Worm (Caenorhabditis elegans) whole organism, early embryonic: Measurements from ENCODE around the gene srr-6.

Experiments used
- B0310.2 ChIP-seq: sonication (generic microtip); optimal IDR thresholded peaks from 2 replicates; lab custom pipeline; 2016; ENCODE audit warnings: mild to moderate bottlenecking, missing genetic modification characterization, missing compliant biosample characterization
- F13C5.2 ChIP-seq: sonication (generic microtip); optimal IDR thresholded peaks from 2 replicates; lab custom pipeline; 2017; ENCODE audit warnings: mild to moderate bottlenecking, missing genetic modification characterization, inconsistent platforms, missing compliant biosample characterization
- aly-1 ChIP-seq: sonication (generic microtip); optimal IDR thresholded peaks from 2 replicates; lab custom pipeline; 2016; ENCODE audit warnings: missing genetic modification characterization, missing compliant biosample characterization
- ama-1 ChIP-seq: fragments of 150-350 bp; optimal IDR thresholded peaks from 2 replicates; lab custom pipeline; 2014
- ets-7 ChIP-seq: sonication (generic microtip); optimal IDR thresholded peaks from 2 replicates; lab custom pipeline; 2016; ENCODE audit warnings: missing genotype, missing genetic modification characterization, missing compliant biosample characterization
- flt-1 ChIP-seq: fragments of 200-800 bp; sonication (Bioruptor generic); IDR thresholded peaks from 2 replicates; pipeline ENCODE4 v1.3.6; 2022; ENCODE audit warnings: missing genetic modification characterization, missing compliant biosample characterization
- hmbx-1 ChIP-seq: sonication (generic microtip); optimal IDR thresholded peaks from 2 replicates; lab custom pipeline; 2016; ENCODE audit warnings: mild to moderate bottlenecking, missing genetic modification characterization, missing compliant biosample characterization
- hmg-4 ChIP-seq: fragments of 200-800 bp; sonication (Bioruptor generic); optimal IDR thresholded peaks from 2 replicates; lab custom pipeline; 2018; ENCODE audit warnings: mild to moderate bottlenecking, missing genetic modification characterization, missing compliant biosample characterization
- hnd-1 ChIP-seq: sonication (generic microtip); optimal IDR thresholded peaks from 2 replicates; lab custom pipeline; 2016; ENCODE audit warnings: missing genetic modification characterization, missing compliant biosample characterization
- pes-1 ChIP-seq: fragments of 200-800 bp; sonication (Bioruptor generic); IDR thresholded peaks from 2 replicates; pipeline ENCODE4 v1.3.6; 2022; ENCODE audit warnings: missing genetic modification reagents, missing genetic modification characterization, missing compliant biosample characterization
- scrt-1 ChIP-seq: fragments of 200-800 bp; sonication (Bioruptor generic); IDR thresholded peaks from 2 replicates; pipeline ENCODE4 v1.3.6; 2022; ENCODE audit warnings: missing genetic modification characterization, missing compliant biosample characterization
- tbx-11 ChIP-seq: fragments of 200-800 bp; sonication (Bioruptor generic); IDR thresholded peaks from 2 replicates; pipeline ENCODE4 v1.3.6; 2022; ENCODE audit warnings: missing genetic modification characterization, missing compliant biosample characterization
- tbx-37 ChIP-seq: fragments of 200-800 bp; sonication (Bioruptor generic); conservative IDR thresholded peaks from 2 replicates; pipeline ENCODE4 v1.3.6; 2022; ENCODE audit warnings: missing genetic modification reagents, missing genetic modification characterization, missing compliant biosample characterization
- tra-4 ChIP-seq: sonication (generic microtip); optimal IDR thresholded peaks from 2 replicates; lab custom pipeline; 2017; ENCODE audit warnings: missing genetic modification characterization, missing compliant biosample characterization

ce11 chrV:5052233-5052632, 39.6 kb downstream of the srr-6 start, which contains the start of gene K11D12.12:
- TF ChIP-seq tbx-37 (GFP tag; lab: Robert Waterston, UW) (no peak), scrt-1 (GFP tag; lab: Robert Waterston, UW) (no peak), hnd-1 (tag; lab: Kevin White, UChicago) (no peak), aly-1 (no peak), B0310.2 (tag; lab: Kevin White, UChicago) (no peak), ama-1 (lab: Kevin White, UChicago) (no peak), hmbx-1 (tag; lab: Kevin White, UChicago) (no peak), flt-1 (no peak), F13C5.2 (no peak), pes-1 (no peak), tbx-11 (GFP tag; lab: Robert Waterston, UW) (no peak), tra-4 (no peak), hmg-4 (no peak), ets-7 (tag; lab: Kevin White, UChicago) (no peak)
